Fruit fly (Drosophila melanogaster): ENCODE measurements around the gene t-cup.
A peak's percentile ranks its signal among the peaks of the same experiment; 100 is the strongest.

Gene t-cup

dm6 chr2L:12474212-12474891, 22.8 kb downstream of the t-cup start (continued):
- TF ChIP-seq Jarid2 (GFP tag; optimal IDR thresholded peaks at IDR 0.05): no peak
- no peak for TF ChIP-seq seq (GFP tag; IDR thresholded peaks at IDR 0.05)
- no peak for TF ChIP-seq ham (GFP tag; IDR thresholded peaks at IDR 0.05)
- no peak for TF ChIP-seq fu2 (GFP tag; optimal IDR thresholded peaks at IDR 0.05)
- TF ChIP-seq tll (GFP tag; optimal IDR thresholded peaks at IDR 0.05): no peak
- peak; percentile 28 for TF ChIP-seq CG15601 (tag; optimal IDR thresholded peaks at IDR 0.05)
- peak; percentile 70 for TF ChIP-seq sens (GFP tag)
- TF ChIP-seq CG2678 (tag; optimal IDR thresholded peaks at IDR 0.05): peak; percentile 5
- TF ChIP-seq CG10543 (GFP tag; optimal IDR thresholded peaks at IDR 0.05): no peak
- peak; percentile 20 for TF ChIP-seq CG7987 (GFP tag; optimal IDR thresholded peaks at IDR 0.05)
- TF ChIP-seq pita (GFP tag; optimal IDR thresholded peaks at IDR 0.05): no peak
- no peak for TF ChIP-seq CG12769 (tag; optimal IDR thresholded peaks at IDR 0.05)
- TF ChIP-seq usp (GFP tag; optimal IDR thresholded peaks at IDR 0.05): no peak
- no peak for TF ChIP-seq bowl (GFP tag; IDR thresholded peaks at IDR 0.05)
- peak; percentile 8 for TF ChIP-seq CG2875 (GFP tag; optimal IDR thresholded peaks at IDR 0.05)
- peak; percentile 23 for TF ChIP-seq Sox100B (GFP tag; optimal IDR thresholded peaks at IDR 0.05)
- TF ChIP-seq CG12942 (GFP tag; optimal IDR thresholded peaks at IDR 0.05): no peak
- no peak for TF ChIP-seq CG9609 (GFP tag; optimal IDR thresholded peaks at IDR 0.05)
- TF ChIP-seq CG4707 (GFP tag; optimal IDR thresholded peaks at IDR 0.05): peak; percentile 13
- TF ChIP-seq Bteb2 (GFP tag; optimal IDR thresholded peaks at IDR 0.05): no peak
- no peak for TF ChIP-seq crp (GFP tag; optimal IDR thresholded peaks at IDR 0.05)
- no peak for TF ChIP-seq CG15269 (tag; optimal IDR thresholded peaks at IDR 0.05)
- no peak for TF ChIP-seq CG1233 (GFP tag; optimal IDR thresholded peaks at IDR 0.05)
- no peak for TF ChIP-seq ranshi (GFP tag; IDR thresholded peaks at IDR 0.05)
- TF ChIP-seq CG30403 (GFP tag; optimal IDR thresholded peaks at IDR 0.05): no peak
- peak; percentile 47 for TF ChIP-seq bigmax (GFP tag; optimal IDR thresholded peaks at IDR 0.05)
- TF ChIP-seq CG7745 (tag; optimal IDR thresholded peaks at IDR 0.05): no peak
- no peak for TF ChIP-seq CG11723 (GFP tag; optimal IDR thresholded peaks at IDR 0.05)
- no peak for TF ChIP-seq inv (GFP tag; IDR thresholded peaks at IDR 0.05; ENCODE audit: partially characterized antibody)
- TF ChIP-seq CG10267 (tag; optimal IDR thresholded peaks at IDR 0.05): no peak
- no peak for TF ChIP-seq CG1792 (GFP tag; optimal IDR thresholded peaks at IDR 0.05)
- no peak for TF ChIP-seq CG11398 (GFP tag; optimal IDR thresholded peaks at IDR 0.05)
- no peak for TF ChIP-seq CG4424 (GFP tag; optimal IDR thresholded peaks at IDR 0.05)
- TF ChIP-seq Ssrp (tag; optimal IDR thresholded peaks at IDR 0.05): no peak
- TF ChIP-seq sc (optimal IDR thresholded peaks at IDR 0.05): no peak
- no peak for TF ChIP-seq sc (GFP tag; optimal IDR thresholded peaks at IDR 0.05)
- TF ChIP-seq dm (GFP tag; optimal IDR thresholded peaks at IDR 0.05): no peak
- no peak for TF ChIP-seq Rfx (GFP tag; IDR thresholded peaks at IDR 0.05)
- TF ChIP-seq Scr (GFP tag; IDR thresholded peaks at IDR 0.05; ENCODE audit: partially characterized antibody): no peak
- no peak for TF ChIP-seq Doc2 (GFP tag; IDR thresholded peaks at IDR 0.05)
- TF ChIP-seq CG17186 (GFP tag; optimal IDR thresholded peaks at IDR 0.05): no peak
- no peak for TF ChIP-seq Hsf (GFP tag; optimal IDR thresholded peaks at IDR 0.05)
- no peak for TF ChIP-seq CG43689 (GFP tag; IDR thresholded peaks at IDR 0.05)
- no peak for TF ChIP-seq en (GFP tag; optimal IDR thresholded peaks at IDR 0.05)
- TF ChIP-seq Dp (GFP tag; optimal IDR thresholded peaks at IDR 0.05): no peak
- TF ChIP-seq Lpt (GFP tag; optimal IDR thresholded peaks at IDR 0.05): no peak
- TF ChIP-seq exex (tag; optimal IDR thresholded peaks at IDR 0.05): peak; percentile 73
- TF ChIP-seq lab (GFP tag; optimal IDR thresholded peaks at IDR 0.05): peak; percentile 30
- no peak for TF ChIP-seq CG4854 (GFP tag; optimal IDR thresholded peaks at IDR 0.05)
- peak; percentile 21 for TF ChIP-seq Asciz (GFP tag; optimal IDR thresholded peaks at IDR 0.05)
